Fruit fly (Drosophila melanogaster) whole organism, embryonic: Measurements from ENCODE around the gene Mlc1.
A peak's percentile ranks its signal among the peaks of the same experiment; 100 is the strongest.

ENCODE experiments used
- Abd-B ChIP-seq: fragments of 200-800 bp; sonication (Bioruptor generic); optimal IDR thresholded peaks from 2 replicates; lab custom pipeline; 2018; ENCODE audit warnings: missing biosample characterization, mild to moderate bottlenecking, missing genetic modification characterization, moderate library complexity
- CG11085 ChIP-seq: fragments of 200-800 bp; sonication (Bioruptor generic); IDR thresholded peaks from 2 replicates; pipeline ENCODE4 v1.3.6; 2022; ENCODE audit warnings: missing biosample characterization, missing genetic modification characterization
- CG12659 ChIP-seq: fragments of 200-800 bp; sonication (Bioruptor generic); optimal IDR thresholded peaks from 3 replicates; lab custom pipeline; 2017; ENCODE audit warnings: mild to moderate bottlenecking, missing biosample characterization, missing genetic modification reagents, missing genetic modification characterization
- CG13287 ChIP-seq: fragments of 200-800 bp; sonication (Bioruptor generic); IDR thresholded peaks from 2 replicates; pipeline ENCODE4 v1.3.6; 2022; ENCODE audit warnings: missing biosample characterization, missing genetic modification characterization; ENCODE audit not compliant: partially characterized antibody
- CG14860 ChIP-seq: fragments of 200-800 bp; sonication (Bioruptor generic); IDR thresholded peaks from 3 replicates; pipeline ENCODE4 v1.3.6; 2022; ENCODE audit warnings: missing biosample characterization, missing genetic modification characterization; ENCODE audit not compliant: partially characterized antibody
- CG14965 ChIP-seq: fragments of 200-800 bp; sonication (Bioruptor generic); optimal IDR thresholded peaks from 2 replicates; lab custom pipeline; 2016; ENCODE audit warnings: missing biosample characterization, missing genetic modification characterization, borderline replicate concordance
- CG15479 ChIP-seq: fragments of 200-800 bp; sonication (Bioruptor generic); optimal IDR thresholded peaks from 3 replicates; lab custom pipeline; 2019; ENCODE audit warnings: missing biosample characterization, mild to moderate bottlenecking, missing genetic modification characterization, moderate library complexity
- CG18262 ChIP-seq: fragments of 200-800 bp; optimal IDR thresholded peaks from 3 replicates; lab custom pipeline; 2019; ENCODE audit warnings: missing biosample characterization, mild to moderate bottlenecking, missing genetic modification characterization, moderate library complexity
- CG2116 ChIP-seq: fragments of 200-800 bp; sonication (Bioruptor generic); optimal IDR thresholded peaks from 3 replicates; lab custom pipeline; 2018; ENCODE audit warnings: missing biosample characterization, mild to moderate bottlenecking, missing genetic modification characterization
- CG30403 ChIP-seq: fragments of 200-800 bp; sonication (Bioruptor generic); optimal IDR thresholded peaks from 3 replicates; lab custom pipeline; 2016; ENCODE audit warnings: missing biosample characterization, missing genetic modification characterization
- CG31441 ChIP-seq: fragments of 200-800 bp; sonication (Bioruptor generic); IDR thresholded peaks from 2 replicates; pipeline ENCODE4 v1.3.6; 2022; ENCODE audit warnings: missing biosample characterization, missing genetic modification characterization
- CG33213 ChIP-seq: fragments of 200-800 bp; sonication (Bioruptor generic); optimal IDR thresholded peaks from 3 replicates; lab custom pipeline; 2016; ENCODE audit warnings: missing biosample characterization, missing genetic modification characterization
- CG3407 ChIP-seq: fragments of 200-800 bp; sonication (Bioruptor generic); optimal IDR thresholded peaks from 2 replicates; lab custom pipeline; 2018; ENCODE audit warnings: missing biosample characterization, mild to moderate bottlenecking, missing genetic modification characterization
- CG3838 ChIP-seq: fragments of 200-800 bp; sonication (Bioruptor generic); optimal IDR thresholded peaks from 3 replicates; lab custom pipeline; 2016; ENCODE audit warnings: missing biosample characterization, missing genetic modification characterization
- CG6683 ChIP-seq: fragments of 200-800 bp; sonication (Bioruptor generic); optimal IDR thresholded peaks from 2 replicates; lab custom pipeline; 2017; ENCODE audit warnings: missing biosample characterization, mild to moderate bottlenecking, missing genetic modification characterization, missing genetic modification reagents
- CG7556 ChIP-seq: fragments of 200-800 bp; sonication (Bioruptor generic); optimal IDR thresholded peaks from 2 replicates; lab custom pipeline; 2017; ENCODE audit warnings: missing biosample characterization, mild to moderate bottlenecking, missing genetic modification characterization
- CG7745 ChIP-seq: fragments of 200-800 bp; sonication (Bioruptor generic); optimal IDR thresholded peaks from 2 replicates; lab custom pipeline; 2018; ENCODE audit warnings: missing biosample characterization, mild to moderate bottlenecking, missing genetic modification characterization, moderate library complexity
- CG7928 ChIP-seq: fragments of 200-800 bp; sonication (Bioruptor generic); optimal IDR thresholded peaks from 2 replicates; lab custom pipeline; 2017; ENCODE audit warnings: missing biosample characterization, mild to moderate bottlenecking, missing genetic modification characterization
- CG8089 ChIP-seq: fragments of 200-800 bp; sonication (Bioruptor generic); optimal IDR thresholded peaks from 3 replicates; lab custom pipeline; 2016; ENCODE audit warnings: missing biosample characterization, missing genetic modification characterization
- CHES-1-like ChIP-seq: fragments of 200-800 bp; sonication (Bioruptor generic); optimal IDR thresholded peaks from 2 replicates; lab custom pipeline; 2016; ENCODE audit warnings: missing biosample characterization, missing genetic modification characterization
- Fer2 ChIP-seq: fragments of 200-800 bp; sonication (Bioruptor generic); optimal IDR thresholded peaks from 2 replicates; lab custom pipeline; 2018; ENCODE audit warnings: missing biosample characterization, mild to moderate bottlenecking, missing genetic modification characterization, moderate library complexity
- Lim3 ChIP-seq: fragments of 200-800 bp; sonication (Bioruptor generic); IDR thresholded peaks from 2 replicates; pipeline ENCODE4 v1.3.6; 2022; ENCODE audit warnings: missing biosample characterization, missing genetic modification characterization
- NFAT ChIP-seq: fragments of 200-800 bp; sonication (Bioruptor generic); IDR thresholded peaks from 2 replicates; pipeline ENCODE4 v1.3.6; 2022; ENCODE audit warnings: missing biosample characterization, missing genetic modification characterization
- Pdp1 ChIP-seq, 2 experiments: fragments of 200-800 bp; sonication (Bioruptor generic); optimal IDR thresholded peaks; 3 replicates each; lab custom pipeline; 2016; ENCODE audit warnings: missing biosample characterization in 2 of 2, missing genetic modification characterization in 2 of 2, mild to moderate bottlenecking in 1 of 2, moderate library complexity in 1 of 2
- Rfx ChIP-seq: fragments of 200-800 bp; sonication (Bioruptor generic); IDR thresholded peaks from 2 replicates; pipeline ENCODE4 v1.3.6; 2022; ENCODE audit warnings: missing biosample characterization, missing genetic modification characterization
- Sry-δ ChIP-seq: fragments of 200-800 bp; sonication (Bioruptor generic); optimal IDR thresholded peaks from 2 replicates; lab custom pipeline; 2016; ENCODE audit warnings: missing biosample characterization, missing genetic modification characterization
- Usf ChIP-seq: fragments of 200-800 bp; sonication (Bioruptor generic); optimal IDR thresholded peaks from 2 replicates; lab custom pipeline; 2017; ENCODE audit warnings: missing genotype, missing biosample characterization, missing genetic modification characterization
- Vsx1 ChIP-seq: fragments of 200-800 bp; sonication (Bioruptor generic); optimal IDR thresholded peaks from 2 replicates; lab custom pipeline; 2017; ENCODE audit warnings: missing biosample characterization, mild to moderate bottlenecking, missing genetic modification characterization, missing genetic modification reagents
- Xrp1 ChIP-seq: fragments of 200-800 bp; sonication (Bioruptor generic); IDR thresholded peaks from 2 replicates; pipeline ENCODE4 v1.3.6; 2022; ENCODE audit warnings: missing biosample characterization, missing genetic modification characterization
- ato ChIP-seq: fragments of 200-800 bp; sonication (Bioruptor generic); IDR thresholded peaks from 2 replicates; pipeline ENCODE4 v1.3.6; 2022; ENCODE audit warnings: missing biosample characterization, missing genetic modification characterization; ENCODE audit not compliant: partially characterized antibody
- bsh ChIP-seq, 2 experiments: fragments of 200-800 bp; sonication (Bioruptor generic); optimal IDR thresholded peaks; 2 replicates each; lab custom pipeline; 2017 to 2018; ENCODE audit warnings: mild to moderate bottlenecking in 2 of 2, missing biosample characterization in 2 of 2, missing genetic modification characterization in 2 of 2, moderate library complexity in 1 of 2
- chm ChIP-seq: fragments of 200-800 bp; sonication (Bioruptor generic); IDR thresholded peaks from 2 replicates; pipeline ENCODE4 v1.3.6; 2022; ENCODE audit warnings: missing biosample characterization, missing genetic modification characterization
- corto ChIP-seq: fragments of 200-800 bp; sonication (Bioruptor generic); optimal IDR thresholded peaks from 2 replicates; lab custom pipeline; 2016; ENCODE audit warnings: missing biosample characterization, mild to moderate bottlenecking, missing genetic modification characterization, moderate library complexity
- da ChIP-seq: fragments of 200-800 bp; sonication (Bioruptor generic); optimal IDR thresholded peaks from 2 replicates; lab custom pipeline; 2016; ENCODE audit warnings: missing biosample characterization, missing genetic modification characterization
- disco-r ChIP-seq: fragments of 200-800 bp; sonication (Bioruptor generic); optimal IDR thresholded peaks from 2 replicates; lab custom pipeline; 2016; ENCODE audit warnings: missing biosample characterization, missing genetic modification characterization
- dpn ChIP-seq, 2 experiments: fragments of 200-800 bp; sonication (Bioruptor generic); optimal IDR thresholded peaks; 3 replicates each; lab custom pipeline; 2016; ENCODE audit warnings: missing biosample characterization in 2 of 2, missing genetic modification characterization in 2 of 2
- gce ChIP-seq: fragments of 200-800 bp; sonication (Bioruptor generic); IDR thresholded peaks from 3 replicates; pipeline ENCODE4 v1.3.6; 2022; ENCODE audit warnings: missing biosample characterization, missing genetic modification characterization
- insv ChIP-seq, 2 experiments: fragments of 200-800 bp; sonication (Bioruptor generic); optimal IDR thresholded peaks; 3 replicates each; lab custom pipeline; 2016 to 2018; ENCODE audit warnings: missing biosample characterization in 2 of 2, missing genetic modification characterization in 2 of 2
- jing ChIP-seq: fragments of 200-800 bp; sonication (Bioruptor generic); optimal IDR thresholded peaks from 2 replicates; lab custom pipeline; 2018; ENCODE audit warnings: missing biosample characterization, mild to moderate bottlenecking, missing genetic modification characterization
- nerfin-1 ChIP-seq: fragments of 200-800 bp; sonication (Bioruptor generic); optimal IDR thresholded peaks from 3 replicates; lab custom pipeline; 2019; ENCODE audit warnings: missing biosample characterization, mild to moderate bottlenecking, missing genetic modification characterization, moderate library complexity
- nmo ChIP-seq: fragments of 200-800 bp; sonication (Bioruptor generic); optimal IDR thresholded peaks from 2 replicates; lab custom pipeline; 2018; ENCODE audit warnings: missing biosample characterization, mild to moderate bottlenecking, missing genetic modification characterization, moderate library complexity
- p53 ChIP-seq: fragments of 200-800 bp; sonication (Bioruptor generic); optimal IDR thresholded peaks from 2 replicates; lab custom pipeline; 2016; ENCODE audit warnings: missing biosample characterization, missing genetic modification characterization
- psq ChIP-seq: fragments of 200-800 bp; sonication (Bioruptor generic); optimal IDR thresholded peaks from 2 replicates; lab custom pipeline; 2017; ENCODE audit warnings: missing biosample characterization, missing genetic modification characterization
- ro ChIP-seq: fragments of 200-800 bp; sonication (Bioruptor generic); IDR thresholded peaks from 2 replicates; pipeline ENCODE4 v1.3.6; 2022; ENCODE audit warnings: missing biosample characterization, missing genetic modification characterization
- salm ChIP-seq: fragments of 200-800 bp; sonication (Bioruptor generic); optimal IDR thresholded peaks from 2 replicates; lab custom pipeline; 2018; ENCODE audit warnings: missing biosample characterization, mild to moderate bottlenecking, missing genetic modification characterization
- shn ChIP-seq: fragments of 200-800 bp; sonication (Bioruptor generic); optimal IDR thresholded peaks from 3 replicates; lab custom pipeline; 2016; ENCODE audit warnings: missing biosample characterization, missing genetic modification characterization
- sob ChIP-seq: fragments of 200-800 bp; sonication (Bioruptor generic); IDR thresholded peaks from 2 replicates; pipeline ENCODE4 v1.3.6; 2022; ENCODE audit warnings: missing biosample characterization, missing genetic modification characterization
- tap ChIP-seq: fragments of 200-800 bp; optimal IDR thresholded peaks from 3 replicates; lab custom pipeline; 2019; ENCODE audit warnings: missing biosample characterization, mild to moderate bottlenecking, missing genetic modification characterization, moderate library complexity

The Mlc1 gene

dm6 chr3R:27607218-27607929, 52.6 kb downstream of the Mlc1 start, which contains the start of the genes dsd and Tusp (continued):
- no peak; the same call in 1 of the 2 replicates for TF ChIP-seq ato (GFP tag; lab: Robert Waterston, UW)
- peak; percentile 74 to 85 for TF ChIP-seq dpn (GFP tag; optimal IDR thresholded peaks at IDR 0.05; lab: Kevin White, UChicago)
- no peak for TF ChIP-seq CG14965
- TF ChIP-seq CG18262, result peak; percentile 72
- TF ChIP-seq NFAT (GFP tag; lab: Robert Waterston, UW), result peak; percentile 86
- no peak for TF ChIP-seq disco-r (GFP tag; lab: Kevin White, UChicago)
- TF ChIP-seq Lim3 (GFP tag; lab: Robert Waterston, UW), result no peak
- no peak for TF ChIP-seq jing
- TF ChIP-seq CG8089, result peak; percentile 54
- peak; percentile 50 for TF ChIP-seq Usf (GFP tag; lab: Kevin White, UChicago)
- peak; percentile 56 for TF ChIP-seq Fer2 (tag; lab: Kevin White, UChicago)
- peak; percentile 32 for TF ChIP-seq CG15479 (GFP tag; lab: Kevin White, UChicago)
- peak; percentile 86 for TF ChIP-seq CG30403 (GFP tag; lab: Kevin White, UChicago)
- TF ChIP-seq bsh (GFP tag; optimal IDR thresholded peaks at IDR 0.05; lab: Kevin White, UChicago), result peak; percentile 14 to 57
- peak; percentile 55; the same call in 1 of the 3 replicates for TF ChIP-seq CG14860 (GFP tag; lab: Robert Waterston, UW)
- no peak for TF ChIP-seq gce
- no peak for TF ChIP-seq salm (tag; lab: Kevin White, UChicago)
- peak; percentile 8 for TF ChIP-seq p53 (GFP tag; lab: Kevin White, UChicago)
- peak; percentile 72 for TF ChIP-seq chm (GFP tag; lab: Robert Waterston, UW)
- peak in 1 of 2 experiments; percentile 26 for TF ChIP-seq insv (GFP tag; optimal IDR thresholded peaks at IDR 0.05; lab: Kevin White, UChicago)
- peak; percentile 51 for TF ChIP-seq CG3407 (GFP tag; lab: Kevin White, UChicago)
- TF ChIP-seq corto (GFP tag; lab: Kevin White, UChicago), result no peak
- peak; percentile 90 for TF ChIP-seq Rfx (GFP tag; lab: Robert Waterston, UW)
- TF ChIP-seq CG7745 (tag; lab: Kevin White, UChicago), result no peak
- peak; percentile 58 to 77 for TF ChIP-seq Pdp1 (GFP tag; optimal IDR thresholded peaks at IDR 0.05; lab: Kevin White, UChicago)
- peak; percentile 28 for TF ChIP-seq da (GFP tag; lab: Kevin White, UChicago)
- TF ChIP-seq CG33213 (GFP tag; lab: Kevin White, UChicago), result peak; percentile 64
- TF ChIP-seq Vsx1 (GFP tag; lab: Kevin White, UChicago), result peak; percentile 10
- peak; percentile 75 for TF ChIP-seq CG31441
- peak; percentile 76 for TF ChIP-seq CG2116 (GFP tag; lab: Kevin White, UChicago)
- TF ChIP-seq sob, result peak; percentile 88
- TF ChIP-seq CG12659, result peak; percentile 93
- peak; percentile 49 for TF ChIP-seq psq
- peak; percentile 79 for TF ChIP-seq nmo (GFP tag; lab: Kevin White, UChicago)
- peak; percentile 57 for TF ChIP-seq CG13287
- peak; percentile 6 for TF ChIP-seq CG6683
- TF ChIP-seq nerfin-1, result no peak
- peak; percentile 65 for TF ChIP-seq Abd-B (GFP tag; lab: Kevin White, UChicago)
- peak; percentile 74 for TF ChIP-seq CG7928 (GFP tag; lab: Kevin White, UChicago)
- no peak for TF ChIP-seq tap (tag; lab: Kevin White, UChicago)
- TF ChIP-seq CG3838, result no peak
- TF ChIP-seq shn (GFP tag; lab: Kevin White, UChicago), result peak; percentile 75
- TF ChIP-seq CG11085 (GFP tag; lab: Robert Waterston, UW), result peak; percentile 72
- TF ChIP-seq CHES-1-like (GFP tag; lab: Kevin White, UChicago), result peak; percentile 45
- peak; percentile 79 for TF ChIP-seq Xrp1 (GFP tag; lab: Robert Waterston, UW)
- peak; percentile 8; the same call in 1 of the 2 replicates for TF ChIP-seq ro (GFP tag; lab: Robert Waterston, UW)
- peak; percentile 60 for TF ChIP-seq Sry-δ
- TF ChIP-seq CG7556, result peak; percentile 78
